Worm (Caenorhabditis elegans) whole organism, young adult: Measurements from ENCODE around the gene C07H6.9.
A peak's percentile ranks its signal among the peaks of the same experiment; 100 is the strongest.

Source experiments
- B0019.2 ChIP-seq: fragments of 200-800 bp; sonication (Bioruptor generic); conservative IDR thresholded peaks from 2 replicates; pipeline ENCODE4 v1.3.6; 2022; ENCODE audit warnings: missing genetic modification reagents, missing genetic modification characterization, missing compliant biosample characterization
- B0336.3 ChIP-seq: fragments of 200-800 bp; sonication (Bioruptor generic); IDR thresholded peaks from 2 replicates; pipeline ENCODE4 v1.3.6; 2022; ENCODE audit warnings: missing genetic modification characterization, missing compliant biosample characterization
- C06A6.2 ChIP-seq: fragments of 200-800 bp; sonication (Bioruptor generic); conservative IDR thresholded peaks from 2 replicates; pipeline ENCODE4 v1.3.6; 2022; ENCODE audit warnings: missing genetic modification characterization, missing compliant biosample characterization
- F23B12.7 ChIP-seq: sonication (generic microtip); optimal IDR thresholded peaks from 2 replicates; lab custom pipeline; 2017; ENCODE audit warnings: missing genetic modification characterization, mild to moderate bottlenecking, missing compliant biosample characterization, antibody characterized with exemption, moderate library complexity; ENCODE audit not compliant: insufficient read depth
- F33H1.4 ChIP-seq: fragments of 200-800 bp; sonication (Bioruptor generic); IDR thresholded peaks from 2 replicates; pipeline ENCODE4 v1.3.6; 2022; ENCODE audit warnings: missing genetic modification reagents, missing genetic modification characterization, missing compliant biosample characterization
- F49E8.2 ChIP-seq: sonication (generic microtip); optimal IDR thresholded peaks from 3 replicates; lab custom pipeline; 2017; ENCODE audit warnings: missing genetic modification characterization, mild to moderate bottlenecking, missing compliant biosample characterization, antibody characterized with exemption, moderate library complexity; ENCODE audit not compliant: insufficient read depth
- F52B5.7 ChIP-seq: sonication (generic microtip); optimal IDR thresholded peaks from 2 replicates; lab custom pipeline; 2016; ENCODE audit warnings: mild to moderate bottlenecking, missing genetic modification characterization, missing compliant biosample characterization
- F55B11.4 ChIP-seq: sonication (generic microtip); optimal IDR thresholded peaks from 2 replicates; lab custom pipeline; 2016; ENCODE audit warnings: missing compliant biosample characterization, missing genetic modification characterization, borderline replicate concordance; ENCODE audit not compliant: insufficient read depth
- F57A8.1 ChIP-seq: fragments of 200-800 bp; sonication (Bioruptor generic); optimal IDR thresholded peaks from 2 replicates; lab custom pipeline; 2018; ENCODE audit warnings: mild to moderate bottlenecking, missing genetic modification characterization, moderate library complexity, missing compliant biosample characterization
- K11D2.4 ChIP-seq: fragments of 200-800 bp; sonication (Bioruptor generic); IDR thresholded peaks from 2 replicates; pipeline ENCODE4 v1.3.6; 2022; ENCODE audit warnings: missing genetic modification reagents, missing genetic modification characterization, missing compliant biosample characterization
- K12H6.12 ChIP-seq: fragments of 200-800 bp; sonication (Bioruptor generic); optimal IDR thresholded peaks from 2 replicates; lab custom pipeline; 2018; ENCODE audit warnings: mild to moderate bottlenecking, missing genetic modification characterization, missing compliant biosample characterization
- Y67H2A.10 ChIP-seq: fragments of 200-800 bp; sonication (Bioruptor generic); conservative IDR thresholded peaks from 2 replicates; pipeline ENCODE4 v1.3.6; 2022; ENCODE audit warnings: missing genetic modification reagents, missing genetic modification characterization, missing compliant biosample characterization
- Y79H2A.3 ChIP-seq: fragments of 200-800 bp; sonication (Bioruptor generic); conservative IDR thresholded peaks from 2 replicates; pipeline ENCODE4 v1.3.6; 2022; ENCODE audit warnings: missing genetic modification reagents, missing genetic modification characterization, missing compliant biosample characterization
- aptf-2 ChIP-seq: fragments of 200-800 bp; sonication (Bioruptor generic); conservative IDR thresholded peaks from 2 replicates; pipeline ENCODE4 v1.3.6; 2022; ENCODE audit warnings: missing genetic modification reagents, missing genetic modification characterization, missing compliant biosample characterization
- attf-3 ChIP-seq: fragments of 200-800 bp; sonication (Bioruptor generic); conservative IDR thresholded peaks from 2 replicates; pipeline ENCODE4 v1.3.6; 2022; ENCODE audit warnings: missing genetic modification reagents, missing genetic modification characterization, missing compliant biosample characterization
- cebp-1 ChIP-seq, 2 experiments: fragments of 200-800 bp in 1 of 2; sonication (Bioruptor generic) in 1 of 2; sonication (generic microtip) in 1 of 2; IDR thresholded peaks in 1 of 2; optimal IDR thresholded peaks in 1 of 2; 2 replicates each; pipeline versions ENCODE4 v1.3.6 to Lab custom; 2017 to 2022; ENCODE audit warnings: missing compliant biosample characterization in 2 of 2, missing genetic modification characterization in 2 of 2, mild to moderate bottlenecking in 1 of 2, missing genetic modification reagents in 1 of 2, moderate library complexity in 1 of 2
- dpff-1 ChIP-seq: sonication (generic microtip); optimal IDR thresholded peaks from 2 replicates; lab custom pipeline; 2017; ENCODE audit warnings: mild to moderate bottlenecking, missing genetic modification characterization, missing compliant biosample characterization
- dpl-1 ChIP-seq: fragments of 150-350 bp; optimal IDR thresholded peaks from 2 replicates; lab custom pipeline; 2014; ENCODE audit warnings: missing biosample characterization, missing genetic modification reagents, missing genetic modification characterization
- efl-1 ChIP-seq: fragments of 150-350 bp; optimal IDR thresholded peaks from 2 replicates; lab custom pipeline; 2014; ENCODE audit warnings: missing biosample characterization, missing genetic modification reagents, missing genetic modification characterization
- egl-44 ChIP-seq: fragments of 200-800 bp; sonication (Bioruptor generic); IDR thresholded peaks from 2 replicates; pipeline ENCODE4 v1.3.6; 2022; ENCODE audit warnings: missing genetic modification reagents, missing genetic modification characterization, missing compliant biosample characterization
- egrh-3 ChIP-seq: fragments of 200-800 bp; sonication (Bioruptor generic); IDR thresholded peaks from 2 replicates; pipeline ENCODE4 v1.3.6; 2022; ENCODE audit warnings: missing genetic modification reagents, missing genetic modification characterization, missing compliant biosample characterization
- ekl-4 ChIP-seq: fragments of 200-800 bp; sonication (Bioruptor generic); IDR thresholded peaks from 2 replicates; pipeline ENCODE4 v1.3.6; 2022; ENCODE audit warnings: missing genetic modification reagents, missing genetic modification characterization, missing compliant biosample characterization
- him-1 ChIP-seq: sonication (generic microtip); optimal IDR thresholded peaks from 2 replicates; lab custom pipeline; 2016; ENCODE audit warnings: missing genotype, missing genetic modification reagents, missing genetic modification characterization, missing compliant biosample characterization
- hlh-26 ChIP-seq: fragments of 200-800 bp; sonication (Bioruptor generic); conservative IDR thresholded peaks from 2 replicates; pipeline ENCODE4 v1.3.6; 2022; ENCODE audit warnings: missing genetic modification reagents, missing genetic modification characterization, missing compliant biosample characterization
- lag-1 ChIP-seq: fragments of 200-800 bp; sonication (Bioruptor generic); IDR thresholded peaks from 2 replicates; pipeline ENCODE4 v1.3.6; 2022; ENCODE audit warnings: missing genetic modification reagents, missing genetic modification characterization, missing compliant biosample characterization
- lir-1 ChIP-seq: fragments of 200-800 bp; sonication (Bioruptor generic); conservative IDR thresholded peaks from 2 replicates; pipeline ENCODE4 v1.3.6; 2022; ENCODE audit warnings: missing genetic modification reagents, missing genetic modification characterization, missing compliant biosample characterization
- lsl-1 ChIP-seq: fragments of 200-800 bp; sonication (Bioruptor generic); optimal IDR thresholded peaks from 2 replicates; lab custom pipeline; 2018; ENCODE audit warnings: mild to moderate bottlenecking, missing genetic modification characterization, moderate library complexity, missing compliant biosample characterization
- mcd-1 ChIP-seq: fragments of 200-800 bp; sonication (Bioruptor generic); IDR thresholded peaks from 2 replicates; pipeline ENCODE4 v1.3.6; 2022; ENCODE audit warnings: missing genetic modification reagents, missing genetic modification characterization, missing compliant biosample characterization
- mel-28 ChIP-seq: sonication (generic microtip); optimal IDR thresholded peaks from 2 replicates; lab custom pipeline; 2016; ENCODE audit warnings: borderline replicate concordance, mild to moderate bottlenecking, missing genetic modification characterization, missing compliant biosample characterization
- mxl-1 ChIP-seq: sonication (generic microtip); optimal IDR thresholded peaks from 2 replicates; lab custom pipeline; 2016; ENCODE audit warnings: missing genetic modification characterization, missing compliant biosample characterization
- nfya-1 ChIP-seq: sonication (generic microtip); optimal IDR thresholded peaks from 2 replicates; lab custom pipeline; 2017; ENCODE audit warnings: antibody characterized with exemption, missing compliant biosample characterization, missing genetic modification characterization, borderline replicate concordance; ENCODE audit not compliant: insufficient read depth
- nhr-120 ChIP-seq: fragments of 200-800 bp; sonication (Bioruptor generic); IDR thresholded peaks from 2 replicates; pipeline ENCODE4 v1.3.6; 2022; ENCODE audit warnings: missing genetic modification characterization, missing compliant biosample characterization
- rcor-1 ChIP-seq: fragments of 200-800 bp; sonication (Bioruptor generic); IDR thresholded peaks from 2 replicates; pipeline ENCODE4 v1.3.6; 2022; ENCODE audit warnings: missing genetic modification reagents, missing genetic modification characterization, missing compliant biosample characterization
- snpc-1.1 ChIP-seq: sonication (generic microtip); optimal IDR thresholded peaks from 2 replicates; lab custom pipeline; 2017; ENCODE audit warnings: missing genetic modification characterization, mild to moderate bottlenecking, missing compliant biosample characterization, antibody characterized with exemption, moderate library complexity, missing genotype, missing genetic modification reagents; ENCODE audit not compliant: insufficient read depth
- snpc-3.4 ChIP-seq: sonication (generic microtip); optimal IDR thresholded peaks from 2 replicates; lab custom pipeline; 2017; ENCODE audit warnings: missing genetic modification characterization, mild to moderate bottlenecking, missing compliant biosample characterization, antibody characterized with exemption, moderate library complexity, missing genotype, missing genetic modification reagents
- sptf-2 ChIP-seq: fragments of 200-800 bp; sonication (Bioruptor generic); optimal IDR thresholded peaks from 2 replicates; lab custom pipeline; 2018; ENCODE audit warnings: mild to moderate bottlenecking, missing genetic modification characterization, missing compliant biosample characterization
- ztf-28 ChIP-seq: fragments of 200-800 bp; sonication (Bioruptor generic); IDR thresholded peaks from 2 replicates; pipeline ENCODE4 v1.3.6; 2022; ENCODE audit warnings: missing genetic modification reagents, missing genetic modification characterization, missing compliant biosample characterization

The C07H6.9 gene

ce11 chrIII:7499421-7499902, at the start of gene C07H6.9, which contains the start of gene sap-140 (continued):
- TF ChIP-seq nhr-120 (GFP tag; lab: Robert Waterston, UW): no peak
- peak; percentile 38; the same call in 1 of the 2 replicates for TF ChIP-seq B0336.3
- TF ChIP-seq him-1 (tag; lab: Kevin White, UChicago): no peak
- peak; percentile 65 for TF ChIP-seq lsl-1
- no peak for TF ChIP-seq F23B12.7 (tag; lab: Kevin White, UChicago)
- no peak for TF ChIP-seq C06A6.2 (GFP tag; lab: Robert Waterston, UW)
- no peak for TF ChIP-seq aptf-2 (GFP tag; lab: Robert Waterston, UW)
- no peak for TF ChIP-seq mel-28 (tag; lab: Kevin White, UChicago)
- TF ChIP-seq mxl-1 (tag; lab: Kevin White, UChicago): no peak
- no peak for TF ChIP-seq F49E8.2 (tag; lab: Kevin White, UChicago)
- TF ChIP-seq ekl-4: peak; percentile 62; the same call in 1 of the 2 replicates
- no peak for TF ChIP-seq cebp-1 (GFP tag; IDR thresholded peaks at IDR 0.05; lab: Robert Waterston, UW)
- TF ChIP-seq cebp-1 (tag; optimal IDR thresholded peaks at IDR 0.05; lab: Kevin White, UChicago): peak; percentile 75
- TF ChIP-seq F52B5.7 (tag; lab: Kevin White, UChicago): no peak
- no peak for TF ChIP-seq lag-1 (GFP tag; lab: Robert Waterston, UW)
- peak; percentile 79 for TF ChIP-seq mcd-1
- no peak for TF ChIP-seq B0019.2 (GFP tag; lab: Robert Waterston, UW)
- 0 out of 2 replicates have a peak, but pooled peaks have one; percentile 20 for TF ChIP-seq rcor-1
- no peak for TF ChIP-seq attf-3 (GFP tag; lab: Robert Waterston, UW)
- TF ChIP-seq sptf-2 (GFP tag; lab: Kevin White, UChicago): no peak
- TF ChIP-seq snpc-3.4 (tag; lab: Kevin White, UChicago): peak; percentile 51
- no peak for TF ChIP-seq Y67H2A.10
- TF ChIP-seq F33H1.4: peak; percentile 66
- peak; percentile 96 for TF ChIP-seq dpl-1 (GFP tag; lab: Kevin White, UChicago)
- TF ChIP-seq dpff-1: no peak
- no peak for TF ChIP-seq Y79H2A.3 (GFP tag; lab: Robert Waterston, UW)
- TF ChIP-seq snpc-1.1 (tag; lab: Kevin White, UChicago): peak; percentile 18
- no peak for TF ChIP-seq nfya-1 (tag; lab: Kevin White, UChicago)
- TF ChIP-seq ztf-28 (GFP tag; lab: Robert Waterston, UW): no peak
- TF ChIP-seq, all 124 proteins: peak for 33

- TF ChIP-seq egl-44 (no peak), egrh-3 (GFP tag; lab: Robert Waterston, UW) (no peak), F55B11.4 (tag; lab: Kevin White, UChicago) (no peak), lir-1 (GFP tag; lab: Robert Waterston, UW) (no peak), K12H6.12 (tag; lab: Kevin White, UChicago) (peak; percentile 9), K11D2.4 (GFP tag; lab: Robert Waterston, UW) (no peak), efl-1 (GFP tag; lab: Kevin White, UChicago) (no peak), hlh-26 (no peak), F57A8.1 (GFP tag; lab: Kevin White, UChicago) (no peak)
Measured at ce11 chrIII:7548963-7549362, 49.7 kb upstream of the C07H6.9 start.
